Fruit fly (Drosophila melanogaster) whole organism, embryonic: ENCODE measurements around the gene mbc.

Experiments
- CG10267 ChIP-seq: fragments of 200-800 bp; sonication (Bioruptor generic); optimal IDR thresholded peaks from 2 replicates; lab custom pipeline; 2018; ENCODE audit warnings: missing biosample characterization, mild to moderate bottlenecking, missing genetic modification characterization, moderate library complexity
- CG10959 ChIP-seq: fragments of 200-800 bp; sonication (Bioruptor generic); IDR thresholded peaks from 2 replicates; pipeline ENCODE4 v1.3.6; 2022; ENCODE audit warnings: missing biosample characterization, missing genetic modification characterization
- CG10979 ChIP-seq: fragments of 200-800 bp; sonication (Bioruptor generic); optimal IDR thresholded peaks from 2 replicates; lab custom pipeline; 2018; ENCODE audit warnings: missing biosample characterization, mild to moderate bottlenecking, missing genetic modification characterization, moderate library complexity
- CG13894 ChIP-seq: fragments of 200-800 bp; sonication (Bioruptor generic); optimal IDR thresholded peaks from 3 replicates; lab custom pipeline; 2018; ENCODE audit warnings: missing biosample characterization, mild to moderate bottlenecking, missing genetic modification characterization, moderate library complexity
- CG15269 ChIP-seq: fragments of 200-800 bp; sonication (Bioruptor generic); optimal IDR thresholded peaks from 2 replicates; lab custom pipeline; 2018; ENCODE audit warnings: missing biosample characterization, mild to moderate bottlenecking, missing genetic modification characterization, moderate library complexity
- CG1647 ChIP-seq: fragments of 200-800 bp; sonication (Bioruptor generic); optimal IDR thresholded peaks from 3 replicates; lab custom pipeline; 2016; ENCODE audit warnings: missing biosample characterization, missing genetic modification characterization
- CG17829 ChIP-seq: fragments of 200-800 bp; optimal IDR thresholded peaks from 2 replicates; lab custom pipeline; 2019; ENCODE audit warnings: missing biosample characterization, mild to moderate bottlenecking, missing genetic modification characterization, moderate library complexity
- CG18262 ChIP-seq: fragments of 200-800 bp; optimal IDR thresholded peaks from 3 replicates; lab custom pipeline; 2019; ENCODE audit warnings: missing biosample characterization, mild to moderate bottlenecking, missing genetic modification characterization, moderate library complexity
- CG2678 ChIP-seq: fragments of 200-800 bp; sonication (Bioruptor generic); optimal IDR thresholded peaks from 3 replicates; lab custom pipeline; 2019; ENCODE audit warnings: missing biosample characterization, mild to moderate bottlenecking, missing genetic modification characterization, moderate library complexity
- CG2712 ChIP-seq: fragments of 200-800 bp; optimal IDR thresholded peaks from 3 replicates; lab custom pipeline; 2019; ENCODE audit warnings: missing biosample characterization, mild to moderate bottlenecking, missing genetic modification characterization, moderate library complexity
- CG31441 ChIP-seq: fragments of 200-800 bp; sonication (Bioruptor generic); IDR thresholded peaks from 2 replicates; pipeline ENCODE4 v1.3.6; 2022; ENCODE audit warnings: missing biosample characterization, missing genetic modification characterization
- CG32532 ChIP-seq: fragments of 200-800 bp; sonication (Bioruptor generic); IDR thresholded peaks from 2 replicates; pipeline ENCODE4 v1.3.6; 2022; ENCODE audit warnings: missing biosample characterization, missing genetic modification characterization
- CG32772 ChIP-seq: fragments of 200-800 bp; sonication (Bioruptor generic); IDR thresholded peaks from 2 replicates; pipeline ENCODE4 v1.3.6; 2022; ENCODE audit warnings: missing biosample characterization, missing genetic modification characterization
- CG3995 ChIP-seq: fragments of 200-800 bp; sonication (Bioruptor generic); optimal IDR thresholded peaks from 3 replicates; lab custom pipeline; 2016; ENCODE audit warnings: missing biosample characterization, missing genetic modification characterization
- CG4282 ChIP-seq: fragments of 200-800 bp; sonication (Bioruptor generic); optimal IDR thresholded peaks from 2 replicates; lab custom pipeline; 2016; ENCODE audit warnings: missing biosample characterization, missing genetic modification characterization
- CG4424 ChIP-seq: fragments of 200-800 bp; sonication (Bioruptor generic); optimal IDR thresholded peaks from 3 replicates; lab custom pipeline; 2016; ENCODE audit warnings: missing biosample characterization, missing genetic modification characterization
- CG6791 ChIP-seq: fragments of 200-800 bp; sonication (Bioruptor generic); IDR thresholded peaks from 3 replicates; pipeline ENCODE4 v1.3.6; 2022; ENCODE audit warnings: missing biosample characterization, missing genetic modification characterization; ENCODE audit not compliant: partially characterized antibody
- CG7839 ChIP-seq: fragments of 200-800 bp; sonication (Bioruptor generic); optimal IDR thresholded peaks from 3 replicates; lab custom pipeline; 2018; ENCODE audit warnings: missing biosample characterization, mild to moderate bottlenecking, missing genetic modification characterization, moderate library complexity
- CG8290 ChIP-seq, 3 experiments: fragments of 200-800 bp; sonication (Bioruptor generic); optimal IDR thresholded peaks; 2 replicates each; lab custom pipeline; 2016 to 2019; ENCODE audit warnings: missing biosample characterization in 3 of 3, missing genetic modification characterization in 3 of 3, mild to moderate bottlenecking in 2 of 3, moderate library complexity in 1 of 3
- CG9932 ChIP-seq: fragments of 200-800 bp; sonication (Bioruptor generic); IDR thresholded peaks from 2 replicates; pipeline ENCODE4 v1.3.6; 2022; ENCODE audit warnings: missing biosample characterization, missing genetic modification characterization
- Drgx ChIP-seq: fragments of 200-800 bp; sonication (Bioruptor generic); IDR thresholded peaks from 2 replicates; pipeline ENCODE4 v1.3.6; 2022; ENCODE audit warnings: missing biosample characterization, missing genetic modification characterization
- Hr78 ChIP-seq, 2 experiments: fragments of 200-800 bp in 1 of 2; fragments of >200 bp in 1 of 2; sonication (Bioruptor generic) in 1 of 2; optimal IDR thresholded peaks; 2 replicates each; lab custom pipeline; 2017 to 2019; ENCODE audit warnings: missing biosample characterization in 2 of 2, missing genetic modification characterization in 2 of 2, mild to moderate bottlenecking in 1 of 2, moderate library complexity in 1 of 2
- Med ChIP-seq: fragments of 200-800 bp; sonication (Bioruptor generic); peaks from one replicate; lab custom pipeline; 2016; ENCODE audit warnings: missing biosample characterization, missing genetic modification characterization, mild to moderate bottlenecking, inconsistent platforms, moderate library complexity
- Xrp1 ChIP-seq: fragments of 200-800 bp; sonication (Bioruptor generic); IDR thresholded peaks from 2 replicates; pipeline ENCODE4 v1.3.6; 2022; ENCODE audit warnings: missing biosample characterization, missing genetic modification characterization
- ara ChIP-seq: fragments of 200-800 bp; sonication (Bioruptor generic); IDR thresholded peaks from 2 replicates; pipeline ENCODE4 v1.3.6; 2022; ENCODE audit warnings: missing biosample characterization, missing genetic modification characterization
- chinmo ChIP-seq: fragments of 200-800 bp; sonication (Bioruptor generic); IDR thresholded peaks from 4 replicates; pipeline ENCODE4 v1.3.6; 2022; ENCODE audit warnings: missing biosample characterization, missing genetic modification characterization; ENCODE audit not compliant: partially characterized antibody
- cwo ChIP-seq: fragments of 200-800 bp; sonication (Bioruptor generic); optimal IDR thresholded peaks from 3 replicates; lab custom pipeline; 2017; ENCODE audit warnings: missing biosample characterization, missing genetic modification characterization, mild to moderate bottlenecking, moderate library complexity, missing genetic modification reagents
- dmrt11E ChIP-seq: fragments of 200-800 bp; sonication (Bioruptor generic); optimal IDR thresholded peaks from 3 replicates; lab custom pipeline; 2018; ENCODE audit warnings: missing biosample characterization, mild to moderate bottlenecking, missing genetic modification characterization, moderate library complexity
- hkb ChIP-seq, 2 experiments: fragments of 200-800 bp in 1 of 2; fragments of >200 bp in 1 of 2; sonication (Bioruptor generic) in 1 of 2; IDR thresholded peaks in 1 of 2; optimal IDR thresholded peaks in 1 of 2; 2 replicates each; pipeline versions ENCODE4 v1.3.6 to Lab custom; 2017 to 2022; ENCODE audit warnings: missing biosample characterization in 1 of 2, missing genetic modification characterization in 1 of 2
- hth ChIP-seq: fragments of >200 bp; optimal IDR thresholded peaks from 2 replicates; lab custom pipeline; 2017; ENCODE audit warnings: inconsistent platforms
- ken ChIP-seq: fragments of 200-800 bp; sonication (Bioruptor generic); IDR thresholded peaks from 3 replicates; pipeline ENCODE4 v1.3.6; 2022; ENCODE audit warnings: missing biosample characterization, missing genetic modification characterization
- lmd ChIP-seq: fragments of 200-800 bp; sonication (Bioruptor generic); IDR thresholded peaks from 2 replicates; pipeline ENCODE4 v1.3.6; 2022; ENCODE audit warnings: missing biosample characterization, missing genetic modification characterization
- lov ChIP-seq, 2 experiments: fragments of 200-800 bp in 1 of 2; fragments of >200 bp in 1 of 2; sonication (Bioruptor generic) in 1 of 2; IDR thresholded peaks in 1 of 2; optimal IDR thresholded peaks in 1 of 2; 2 replicates in 1 of 2; 3 replicates in 1 of 2; pipeline versions ENCODE4 v1.3.6 to Lab custom; 2017 to 2022; ENCODE audit warnings: missing biosample characterization in 1 of 2, missing genetic modification characterization in 1 of 2
- nom ChIP-seq: fragments of 200-800 bp; sonication (Bioruptor generic); optimal IDR thresholded peaks from 2 replicates; lab custom pipeline; 2017; ENCODE audit warnings: missing biosample characterization, missing genetic modification characterization, mild to moderate bottlenecking, moderate library complexity, missing genetic modification reagents
- pnt ChIP-seq: fragments of 200-800 bp; sonication (Bioruptor generic); optimal IDR thresholded peaks from 3 replicates; lab custom pipeline; 2016; ENCODE audit warnings: missing biosample characterization, missing genetic modification characterization
- prd ChIP-seq, 3 experiments: fragments of >200 bp in 2 of 3; fragments of 200-800 bp in 1 of 3; sonication (Bioruptor generic) in 1 of 3; optimal IDR thresholded peaks in 2 of 3; IDR thresholded peaks in 1 of 3; 2 replicates in 2 of 3; 3 replicates in 1 of 3; pipeline versions ENCODE4 v1.3.6 to Lab custom; 2017 to 2022; ENCODE audit warnings: missing biosample characterization in 1 of 3, missing genetic modification characterization in 1 of 3
- row ChIP-seq: fragments of 200-800 bp; sonication (Bioruptor generic); IDR thresholded peaks from 3 replicates; pipeline ENCODE4 v1.3.6; 2022; ENCODE audit warnings: missing biosample characterization, missing genetic modification characterization
- sens ChIP-seq: fragments of 200-800 bp; sonication (Bioruptor generic); peaks from one replicate; lab custom pipeline; 2016; ENCODE audit warnings: missing biosample characterization, missing genetic modification characterization
- sim ChIP-seq: fragments of 200-800 bp; sonication (Bioruptor generic); IDR thresholded peaks from 2 replicates; pipeline ENCODE4 v1.3.6; 2022; ENCODE audit warnings: missing biosample characterization, missing genetic modification characterization
- tll ChIP-seq, 2 experiments: fragments of 200-800 bp in 1 of 2; fragments of >200 bp in 1 of 2; sonication (Bioruptor generic) in 1 of 2; optimal IDR thresholded peaks; 2 replicates each; lab custom pipeline; 2017 to 2019; ENCODE audit warnings: missing biosample characterization in 2 of 2, missing genetic modification characterization in 2 of 2, mild to moderate bottlenecking in 1 of 2, moderate library complexity in 1 of 2
- trem ChIP-seq: fragments of 200-800 bp; optimal IDR thresholded peaks from 3 replicates; lab custom pipeline; 2019; ENCODE audit warnings: missing biosample characterization, mild to moderate bottlenecking, missing genetic modification characterization, moderate library complexity
- zf30C ChIP-seq: fragments of 200-800 bp; sonication (Bioruptor generic); optimal IDR thresholded peaks from 3 replicates; lab custom pipeline; 2018; ENCODE audit warnings: missing biosample characterization, mild to moderate bottlenecking, missing genetic modification characterization

mbc gene

dm6 chr3R:23784925-23785680 is 3.5 kb downstream of the mbc start (continued):
- TF ChIP-seq ken (0 out of 3 replicates have a peak, but pooled peaks have one; percentile 6), CG32772 (GFP tag; lab: Robert Waterston, UW) (no peak)

dm6 chr3R:23786768-23787631 is 5.4 kb downstream of the mbc start:
- peak; percentile 13 for TF ChIP-seq nom (GFP tag; lab: Kevin White, UChicago)
- TF ChIP-seq CG32532 (GFP tag; lab: Robert Waterston, UW): no peak
- no peak for TF ChIP-seq CG6791
- peak; percentile 66 for TF ChIP-seq Drgx (GFP tag; lab: Robert Waterston, UW)
- TF ChIP-seq CG4424: peak; percentile 55
- TF ChIP-seq sim (GFP tag; lab: Robert Waterston, UW): peak; percentile 52; the same call in 1 of the 2 replicates
- peak in 1 of 2 experiments; percentile 25 for TF ChIP-seq Hr78 (GFP tag; optimal IDR thresholded peaks at IDR 0.05; lab: Kevin White, UChicago)
- peak; percentile 73 for TF ChIP-seq ara
- TF ChIP-seq CG13894 (tag; lab: Kevin White, UChicago): peak; percentile 83
- TF ChIP-seq CG10979 (tag; lab: Kevin White, UChicago): peak; percentile 50
- peak; percentile 39 for TF ChIP-seq zf30C (GFP tag; lab: Kevin White, UChicago)
- 0 out of 3 replicates have a peak, but pooled peaks have one; percentile 16 for TF ChIP-seq row
- peak; percentile 19 for TF ChIP-seq CG10267
- TF ChIP-seq CG17829 (tag; lab: Kevin White, UChicago): peak; percentile 60
- TF ChIP-seq prd (optimal IDR thresholded peaks at IDR 0.05; lab: Kevin White, UChicago): no peak
- TF ChIP-seq prd (GFP tag; IDR thresholded peaks at IDR 0.05; lab: Robert Waterston, UW): peak; percentile 34; the same call in 1 of the 3 replicates
- peak; percentile 78 for TF ChIP-seq Xrp1 (GFP tag; lab: Robert Waterston, UW)
- peak; percentile 17 for TF ChIP-seq CG7839 (tag; lab: Kevin White, UChicago)
- TF ChIP-seq cwo (GFP tag; lab: Kevin White, UChicago): peak; percentile 36
- TF ChIP-seq lov (optimal IDR thresholded peaks at IDR 0.05; lab: Kevin White, UChicago): no peak
- 0 out of 3 replicates have a peak, but pooled peaks have one; percentile 57 for TF ChIP-seq lov (GFP tag; IDR thresholded peaks at IDR 0.05; lab: Robert Waterston, UW)
- TF ChIP-seq chinmo (GFP tag; lab: Robert Waterston, UW): 0 out of 4 replicates have a peak, but pooled peaks have one; percentile 61
- TF ChIP-seq hth (lab: Kevin White, UChicago): no peak
- peak; percentile 73 for TF ChIP-seq sens (GFP tag; lab: Kevin White, UChicago)
- peak; percentile 49; the same call in 1 of the 2 replicates for TF ChIP-seq CG31441
- TF ChIP-seq CG4282: no peak
- peak; percentile 50 for TF ChIP-seq CG2712 (tag; lab: Kevin White, UChicago)
- TF ChIP-seq CG1647: no peak
- peak; percentile 19 for TF ChIP-seq pnt
- no peak for TF ChIP-seq trem
- peak; percentile 41 for TF ChIP-seq Med (GFP tag; lab: Kevin White, UChicago)
- TF ChIP-seq CG9932 (GFP tag; lab: Robert Waterston, UW): no peak
- peak; percentile 6 for TF ChIP-seq CG2678 (tag; lab: Kevin White, UChicago)
- no peak for TF ChIP-seq hkb (optimal IDR thresholded peaks at IDR 0.05; lab: Kevin White, UChicago)
- 0 out of 2 replicates have a peak, but pooled peaks have one; percentile 7 for TF ChIP-seq hkb (GFP tag; IDR thresholded peaks at IDR 0.05; lab: Robert Waterston, UW)
- TF ChIP-seq CG18262 (tag; lab: Kevin White, UChicago): peak; percentile 54
- peak; percentile 29; the same call in 1 of the 2 replicates for TF ChIP-seq CG10959 (GFP tag; lab: Robert Waterston, UW)
- TF ChIP-seq CG3995 (GFP tag; lab: Kevin White, UChicago): peak; percentile 66
- TF ChIP-seq dmrt11E (tag; lab: Kevin White, UChicago): peak; percentile 6
- TF ChIP-seq CG8290 (GFP tag; optimal IDR thresholded peaks at IDR 0.05; lab: Kevin White, UChicago): peak; percentile 7
- no peak for TF ChIP-seq CG8290 (tag; optimal IDR thresholded peaks at IDR 0.05; lab: Kevin White, UChicago)
- TF ChIP-seq lmd (GFP tag; lab: Robert Waterston, UW): peak; percentile 19; the same call in 1 of the 2 replicates
- TF ChIP-seq tll (GFP tag; optimal IDR thresholded peaks at IDR 0.05; lab: Kevin White, UChicago): no peak
- no peak for TF ChIP-seq CG15269
- no peak for TF ChIP-seq ken
